Fruit fly (Drosophila melanogaster) whole organism, pupa: ENCODE data around the gene CG8475.

Source experiments
- CG34367 ChIP-seq: fragments of 200-800 bp; sonication (Bioruptor generic); optimal IDR thresholded peaks from 2 replicates; lab custom pipeline; 2018; ENCODE audit warnings: missing biosample characterization, mild to moderate bottlenecking, missing genetic modification characterization
- CG8159 ChIP-seq: fragments of 200-800 bp; sonication (Bioruptor generic); optimal IDR thresholded peaks from 3 replicates; lab custom pipeline; 2018; ENCODE audit warnings: missing biosample characterization, mild to moderate bottlenecking, missing genetic modification characterization, moderate library complexity
- D1 ChIP-seq: fragments of 200-800 bp; sonication (Bioruptor generic); optimal IDR thresholded peaks from 2 replicates; lab custom pipeline; 2018; ENCODE audit warnings: missing biosample characterization, mild to moderate bottlenecking, missing genetic modification characterization, moderate library complexity
- fd96Ca ChIP-seq: fragments of 200-800 bp; sonication (Bioruptor generic); IDR thresholded peaks from 3 replicates; pipeline ENCODE4 v1.3.6; 2022; ENCODE audit warnings: missing biosample characterization, missing genetic modification characterization

- TF ChIP-seq CG34367 (tag; lab: Kevin White, UChicago), result no peak
- TF ChIP-seq D1 (tag; lab: Kevin White, UChicago), result no peak
- TF ChIP-seq CG8159, result no peak
- no peak for TF ChIP-seq fd96Ca
These were observed 9.2 kb upstream of the CG8475 start, which contains the start of gene CG8419 for dm6 chr2L:8205871-8206270.
